Fruit fly (Drosophila melanogaster) whole organism, prepupa: ENCODE results near the gene CG13465.

ENCODE experiments used
- Blimp-1 ChIP-seq: fragments of 200-800 bp; sonication (Bioruptor generic); optimal IDR thresholded peaks from 3 replicates; lab custom pipeline; 2017; ENCODE audit warnings: missing biosample characterization, missing genetic modification characterization, mild to moderate bottlenecking, moderate library complexity, missing genetic modification reagents
- CG10631 ChIP-seq: fragments of 200-800 bp; sonication (Bioruptor generic); optimal IDR thresholded peaks from 2 replicates; lab custom pipeline; 2016; ENCODE audit warnings: missing biosample characterization, missing genetic modification characterization
- CG10669 ChIP-seq: fragments of 200-800 bp; sonication (Bioruptor generic); optimal IDR thresholded peaks from 3 replicates; lab custom pipeline; 2018; ENCODE audit warnings: missing biosample characterization, mild to moderate bottlenecking, missing genetic modification characterization, moderate library complexity
- CG11294 ChIP-seq: fragments of 200-800 bp; sonication (Bioruptor generic); IDR thresholded peaks from 2 replicates; pipeline ENCODE4 v1.3.6; 2022; ENCODE audit warnings: missing biosample characterization, missing genetic modification characterization
- CG11762 ChIP-seq: fragments of 200-800 bp; sonication (Bioruptor generic); optimal IDR thresholded peaks from 3 replicates; lab custom pipeline; 2016; ENCODE audit warnings: missing biosample characterization, missing genetic modification characterization; ENCODE audit not compliant: insufficient read depth
- CG11902 ChIP-seq: fragments of 200-800 bp; sonication (Bioruptor generic); optimal IDR thresholded peaks from 3 replicates; lab custom pipeline; 2016; ENCODE audit warnings: missing biosample characterization, missing genetic modification characterization
- CG15336 ChIP-seq: fragments of 200-800 bp; sonication (Bioruptor generic); IDR thresholded peaks from 2 replicates; pipeline ENCODE4 v1.3.6; 2022; ENCODE audit warnings: missing biosample characterization, missing genetic modification characterization
- CG1621 ChIP-seq: fragments of 200-800 bp; sonication (Bioruptor generic); optimal IDR thresholded peaks from 3 replicates; lab custom pipeline; 2018; ENCODE audit warnings: missing biosample characterization, mild to moderate bottlenecking, missing genetic modification characterization
- CG16779 ChIP-seq: fragments of 200-800 bp; sonication (Bioruptor generic); optimal IDR thresholded peaks from 3 replicates; lab custom pipeline; 2017; ENCODE audit warnings: missing biosample characterization, mild to moderate bottlenecking, missing genetic modification characterization
- CG3032 ChIP-seq: fragments of 200-800 bp; optimal IDR thresholded peaks from 2 replicates; lab custom pipeline; 2019; ENCODE audit warnings: missing biosample characterization, mild to moderate bottlenecking, missing genetic modification characterization, moderate library complexity
- CG31627 ChIP-seq: fragments of 200-800 bp; sonication (Bioruptor generic); optimal IDR thresholded peaks from 3 replicates; lab custom pipeline; 2016; ENCODE audit warnings: missing biosample characterization, missing genetic modification characterization
- CG32006 ChIP-seq: fragments of 200-800 bp; sonication (Bioruptor generic); optimal IDR thresholded peaks from 3 replicates; lab custom pipeline; 2017; ENCODE audit warnings: missing biosample characterization, mild to moderate bottlenecking, missing genetic modification characterization
- CG34406 ChIP-seq: fragments of 200-800 bp; sonication (Bioruptor generic); optimal IDR thresholded peaks from 3 replicates; lab custom pipeline; 2016; ENCODE audit warnings: missing biosample characterization, missing genetic modification characterization
- CG4318 ChIP-seq: fragments of 200-800 bp; sonication (Bioruptor generic); optimal IDR thresholded peaks from 3 replicates; lab custom pipeline; 2017; ENCODE audit warnings: missing biosample characterization, mild to moderate bottlenecking, missing genetic modification characterization
- CG6163 ChIP-seq: fragments of 200-800 bp; sonication (Bioruptor generic); IDR thresholded peaks from 3 replicates; pipeline ENCODE4 v1.3.6; 2022; ENCODE audit warnings: missing biosample characterization, missing genetic modification characterization
- CG6792 ChIP-seq: fragments of 200-800 bp; sonication (Bioruptor generic); optimal IDR thresholded peaks from 3 replicates; lab custom pipeline; 2016; ENCODE audit warnings: missing biosample characterization, missing genetic modification characterization
- CG6808 ChIP-seq: fragments of 200-800 bp; sonication (Bioruptor generic); optimal IDR thresholded peaks from 3 replicates; lab custom pipeline; 2017; ENCODE audit warnings: missing biosample characterization, missing genetic modification characterization, mild to moderate bottlenecking, moderate library complexity, missing genetic modification reagents
- CG6854 ChIP-seq: fragments of 200-800 bp; sonication (Bioruptor generic); optimal IDR thresholded peaks from 2 replicates; lab custom pipeline; 2017; ENCODE audit warnings: missing biosample characterization, mild to moderate bottlenecking, missing genetic modification characterization
- CG7368 ChIP-seq: fragments of 200-800 bp; sonication (Bioruptor generic); optimal IDR thresholded peaks from 3 replicates; lab custom pipeline; 2016; ENCODE audit warnings: missing biosample characterization, missing genetic modification characterization
- CG8319 ChIP-seq: fragments of 200-800 bp; sonication (Bioruptor generic); optimal IDR thresholded peaks from 3 replicates; lab custom pipeline; 2016; ENCODE audit warnings: missing biosample characterization, missing genetic modification characterization
- CG9139 ChIP-seq: fragments of 200-800 bp; sonication (Bioruptor generic); optimal IDR thresholded peaks from 3 replicates; lab custom pipeline; 2017; ENCODE audit warnings: missing biosample characterization, mild to moderate bottlenecking, missing genetic modification characterization
- Eip75B ChIP-seq: fragments of 200-800 bp; sonication (Bioruptor generic); optimal IDR thresholded peaks from 3 replicates; lab custom pipeline; 2016; ENCODE audit warnings: missing biosample characterization, missing genetic modification characterization
- Eip78C ChIP-seq: fragments of 200-800 bp; sonication (Bioruptor generic); peaks from one replicate; lab custom pipeline; 2016; ENCODE audit warnings: missing biosample characterization, missing genetic modification characterization
- Ets96B ChIP-seq: fragments of 200-800 bp; optimal IDR thresholded peaks from 2 replicates; lab custom pipeline; 2019; ENCODE audit warnings: missing biosample characterization, mild to moderate bottlenecking, missing genetic modification characterization, moderate library complexity
- Hr38 ChIP-seq: sonication (Bioruptor generic); optimal IDR thresholded peaks from 2 replicates; lab custom pipeline; 2016; ENCODE audit warnings: missing biosample characterization, missing genetic modification characterization
- Hr39 ChIP-seq: fragments of 200-800 bp; sonication (Bioruptor generic); optimal IDR thresholded peaks from 2 replicates; lab custom pipeline; 2016; ENCODE audit warnings: missing biosample characterization, missing genetic modification characterization
- Lpt ChIP-seq: fragments of 200-800 bp; sonication (Bioruptor generic); optimal IDR thresholded peaks from 3 replicates; lab custom pipeline; 2016; ENCODE audit warnings: missing biosample characterization, missing genetic modification characterization
- Met ChIP-seq: fragments of 200-800 bp; sonication (Bioruptor generic); optimal IDR thresholded peaks from 3 replicates; lab custom pipeline; 2016; ENCODE audit warnings: missing biosample characterization, missing genetic modification characterization
- OdsH ChIP-seq: fragments of 200-800 bp; sonication (Bioruptor generic); optimal IDR thresholded peaks from 3 replicates; lab custom pipeline; 2016; ENCODE audit warnings: missing biosample characterization, missing genetic modification characterization
- Smox ChIP-seq: fragments of 200-800 bp; sonication (Bioruptor generic); optimal IDR thresholded peaks from 3 replicates; lab custom pipeline; 2016; ENCODE audit warnings: missing biosample characterization, missing genetic modification characterization
- Sox102F ChIP-seq: fragments of 200-800 bp; sonication (Bioruptor generic); optimal IDR thresholded peaks from 2 replicates; lab custom pipeline; 2016; ENCODE audit warnings: missing biosample characterization, mild to moderate bottlenecking, missing genetic modification characterization
- Sox15 ChIP-seq: fragments of 200-800 bp; sonication (Bioruptor generic); optimal IDR thresholded peaks from 3 replicates; lab custom pipeline; 2016; ENCODE audit warnings: missing biosample characterization, missing genetic modification characterization
- acj6 ChIP-seq: fragments of 200-800 bp; sonication (Bioruptor generic); optimal IDR thresholded peaks from 3 replicates; lab custom pipeline; 2016; ENCODE audit warnings: missing biosample characterization, missing genetic modification characterization
- cyc ChIP-seq: fragments of 200-800 bp; sonication (Bioruptor generic); optimal IDR thresholded peaks from 3 replicates; lab custom pipeline; 2016; ENCODE audit warnings: missing biosample characterization, missing genetic modification characterization
- dac ChIP-seq: fragments of 200-800 bp; sonication (Bioruptor generic); optimal IDR thresholded peaks from 2 replicates; lab custom pipeline; 2017; ENCODE audit warnings: missing biosample characterization, mild to moderate bottlenecking, missing genetic modification characterization
- dsx ChIP-seq: fragments of 200-800 bp; optimal IDR thresholded peaks from 3 replicates; lab custom pipeline; 2019; ENCODE audit warnings: missing biosample characterization, mild to moderate bottlenecking, missing genetic modification characterization, moderate library complexity; ENCODE audit not compliant: poor library complexity, severe bottlenecking
- eg ChIP-seq: fragments of 200-800 bp; sonication (Bioruptor generic); IDR thresholded peaks from 3 replicates; pipeline ENCODE4 v1.3.6; 2022; ENCODE audit warnings: missing biosample characterization, missing genetic modification characterization
- esn ChIP-seq: fragments of 200-800 bp; sonication (Bioruptor generic); optimal IDR thresholded peaks from 2 replicates; lab custom pipeline; 2016; ENCODE audit warnings: missing biosample characterization, mild to moderate bottlenecking, missing genetic modification characterization, moderate library complexity
- fkh ChIP-seq: fragments of 200-800 bp; sonication (Bioruptor generic); optimal IDR thresholded peaks from 3 replicates; lab custom pipeline; 2017; ENCODE audit warnings: missing biosample characterization, mild to moderate bottlenecking, missing genetic modification characterization, moderate library complexity
- ss ChIP-seq, 2 experiments: fragments of 200-800 bp; sonication (Bioruptor generic); optimal IDR thresholded peaks; 2 replicates in 1 of 2; 3 replicates in 1 of 2; lab custom pipeline; 2017 to 2018; ENCODE audit warnings: mild to moderate bottlenecking in 2 of 2, missing biosample characterization in 2 of 2, missing genetic modification characterization in 2 of 2, moderate library complexity in 1 of 2
- svp ChIP-seq: fragments of 200-800 bp; sonication (Bioruptor generic); peaks from one replicate; lab custom pipeline; 2016; ENCODE audit warnings: missing biosample characterization, missing genetic modification characterization
- topi ChIP-seq: fragments of 200-800 bp; sonication (Bioruptor generic); optimal IDR thresholded peaks from 3 replicates; lab custom pipeline; 2016; ENCODE audit warnings: missing biosample characterization, missing genetic modification characterization
- vri ChIP-seq: fragments of 200-800 bp; sonication (Bioruptor generic); optimal IDR thresholded peaks from 3 replicates; lab custom pipeline; 2016; ENCODE audit warnings: missing biosample characterization, mild to moderate bottlenecking, missing genetic modification characterization

CG13465 gene

DNA sequence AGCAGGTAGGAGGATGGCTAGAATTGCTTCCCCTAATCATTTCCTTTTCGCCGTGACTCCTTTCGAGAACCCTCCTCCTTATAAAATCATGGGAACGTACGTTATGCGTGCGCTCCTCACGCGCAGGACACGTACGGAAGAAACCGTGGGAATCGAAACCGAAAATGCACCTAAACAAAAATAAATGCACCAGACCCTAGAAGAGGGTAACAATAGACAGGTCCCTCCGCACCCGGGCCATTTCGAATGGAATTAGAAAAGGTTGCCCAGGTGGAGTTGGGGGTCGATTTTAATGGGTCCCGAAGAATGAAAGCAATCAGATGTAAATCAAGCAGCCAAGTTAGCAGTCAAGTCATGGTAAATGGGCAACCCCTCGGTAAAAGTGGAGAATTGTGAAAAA, 35.2 kb upstream of the CG13465 start, which contains the start of gene CG3349:
Gene CG3349, plus strand, starts transcription at position 289 of the 400 bp plus-strand sequence.
- TF ChIP-seq CG34406 (GFP tag; lab: Kevin White, UChicago) (no peak), dac (GFP tag; lab: Kevin White, UChicago) (no peak), CG31627 (GFP tag; lab: Kevin White, UChicago) (no peak), CG6808 (GFP tag; lab: Kevin White, UChicago) (no peak)

DNA sequence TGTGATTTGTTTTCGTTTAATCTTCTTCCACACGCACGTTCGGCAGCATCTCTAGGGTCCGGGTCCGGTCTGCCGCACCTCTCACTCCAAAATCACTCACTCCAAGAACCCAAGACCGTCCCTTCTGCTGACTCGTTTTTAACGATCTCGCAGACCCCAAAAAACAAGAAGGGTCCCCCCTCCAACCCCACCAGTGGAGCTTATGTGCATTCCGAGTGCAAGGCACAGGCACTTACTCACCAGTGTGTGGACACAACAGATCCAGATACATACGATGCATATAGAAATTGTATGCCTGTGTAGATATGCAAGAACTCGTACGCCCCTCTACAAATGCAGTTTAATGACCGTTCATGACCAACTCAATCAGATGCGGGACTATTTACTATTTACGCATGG, 34.4 kb upstream of the CG13465 start:
- TF ChIP-seq CG6854 (GFP tag; lab: Kevin White, UChicago) (peak; percentile 31), CG8319 (GFP tag; lab: Kevin White, UChicago) (no peak), vri (GFP tag; lab: Kevin White, UChicago) (peak; percentile 3), CG6163 (peak; percentile 51; the same call in 1 of the 3 replicates), CG16779 (tag; lab: Kevin White, UChicago) (no peak), esn (GFP tag; lab: Kevin White, UChicago) (no peak), CG1621 (tag; lab: Kevin White, UChicago) (peak; percentile 70), fkh (GFP tag; lab: Kevin White, UChicago) (peak; percentile 9), ss (GFP tag; optimal IDR thresholded peaks at IDR 0.05; lab: Kevin White, UChicago) (peak in 1 of 2 experiments; percentile 58)

- peak; percentile 7 for TF ChIP-seq Blimp-1 (GFP tag; lab: Kevin White, UChicago)
- peak; percentile 51 for TF ChIP-seq topi (GFP tag; lab: Kevin White, UChicago)
- no peak for TF ChIP-seq CG9139 (GFP tag; lab: Kevin White, UChicago)
- TF ChIP-seq eg: no peak; the same call in 2 of the 3 replicates
- TF ChIP-seq CG10631 (GFP tag; lab: Kevin White, UChicago): peak; percentile 53
- TF ChIP-seq CG15336: no peak
- TF ChIP-seq CG1621 (tag; lab: Kevin White, UChicago): peak; percentile 58
- peak; percentile 19 for TF ChIP-seq Eip75B
- peak; percentile 64 for TF ChIP-seq Smox (GFP tag; lab: Kevin White, UChicago)
- peak; percentile 59 for TF ChIP-seq acj6 (GFP tag; lab: Kevin White, UChicago)
- TF ChIP-seq CG6792 (GFP tag; lab: Kevin White, UChicago): peak; percentile 23
- TF ChIP-seq Hr38 (GFP tag; lab: Kevin White, UChicago): no peak
- peak; percentile 52 for TF ChIP-seq CG6163
- peak; percentile 92 for TF ChIP-seq fkh (GFP tag; lab: Kevin White, UChicago)
- peak; percentile 57 for TF ChIP-seq CG34406 (GFP tag; lab: Kevin White, UChicago)
- TF ChIP-seq Sox102F: peak; percentile 51
- peak; percentile 67 for TF ChIP-seq Hr39 (GFP tag; lab: Kevin White, UChicago)
- TF ChIP-seq CG4318: no peak
- peak; percentile 92 for TF ChIP-seq Eip78C (GFP tag; lab: Kevin White, UChicago)
- TF ChIP-seq esn (GFP tag; lab: Kevin White, UChicago): peak; percentile 79
- TF ChIP-seq cyc (GFP tag; lab: Kevin White, UChicago): peak; percentile 42
- TF ChIP-seq Met (GFP tag; lab: Kevin White, UChicago): peak; percentile 60
- TF ChIP-seq CG10669 (GFP tag; lab: Kevin White, UChicago): peak; percentile 34
- TF ChIP-seq CG32006: peak; percentile 61
- peak; percentile 10 for TF ChIP-seq dsx (GFP tag; lab: Kevin White, UChicago)
- peak; percentile 72 for TF ChIP-seq Sox15 (GFP tag; lab: Kevin White, UChicago)
- TF ChIP-seq CG11294 (GFP tag; lab: Robert Waterston, UW): no peak
- TF ChIP-seq Ets96B (tag; lab: Kevin White, UChicago): peak; percentile 48
- TF ChIP-seq CG3032 (tag; lab: Kevin White, UChicago): peak; percentile 68
- TF ChIP-seq CG6808 (GFP tag; lab: Kevin White, UChicago): peak; percentile 63
- peak; percentile 10 for TF ChIP-seq CG11902
- no peak for TF ChIP-seq dac (GFP tag; lab: Kevin White, UChicago)
- peak; percentile 44 for TF ChIP-seq OdsH (GFP tag; lab: Kevin White, UChicago)
- TF ChIP-seq svp (GFP tag; lab: Kevin White, UChicago): peak; percentile 91
- TF ChIP-seq vri (GFP tag; lab: Kevin White, UChicago): no peak
- no peak for TF ChIP-seq Lpt (GFP tag; lab: Kevin White, UChicago)
- peak; percentile 23 for TF ChIP-seq CG11762 (GFP tag; lab: Kevin White, UChicago)
- no peak for TF ChIP-seq CG7368 (GFP tag; lab: Kevin White, UChicago)
- no peak for TF ChIP-seq CG16779 (tag; lab: Kevin White, UChicago)
Observed at dm6 chr3L:14977536-14978495, 33.7 kb upstream of the CG13465 start.
